Worm (Caenorhabditis elegans): ENCODE results near the gene elpc-2.

The elpc-2 gene

ce11 chrIII:12673382-12673970, at the start of gene elpc-2, which contains the start of gene taf-7.2 (continued):
- no peak for TF ChIP-seq hlh-17 (GFP tag; optimal IDR thresholded peaks at IDR 0.05; ENCODE audit: borderline replicate concordance)
- TF ChIP-seq unc-30 (tag; optimal IDR thresholded peaks at IDR 0.05) = no peak
- TF ChIP-seq fkh-4 (tag; optimal IDR thresholded peaks at IDR 0.05; ENCODE audit: borderline replicate concordance) = peak; percentile 93
- no peak for TF ChIP-seq mdl-1 (tag; optimal IDR thresholded peaks at IDR 0.05)
- TF ChIP-seq lir-3 (tag; optimal IDR thresholded peaks at IDR 0.05; ENCODE audit: poor library complexity) = no peak
- TF ChIP-seq nhr-47 (tag; optimal IDR thresholded peaks at IDR 0.05) = peak; percentile 84
- TF ChIP-seq irx-1 (tag; optimal IDR thresholded peaks at IDR 0.05) = peak; percentile 90
- TF ChIP-seq efl-3 (GFP tag; optimal IDR thresholded peaks at IDR 0.05) = no peak
- no peak for TF ChIP-seq C16A3.4 (tag; optimal IDR thresholded peaks at IDR 0.05)
- peak; percentile 68 for TF ChIP-seq dsc-1 (tag; optimal IDR thresholded peaks at IDR 0.05)
- no peak for TF ChIP-seq tlp-1 (tag; optimal IDR thresholded peaks at IDR 0.05)
- TF ChIP-seq unc-86 (tag; optimal IDR thresholded peaks at IDR 0.05) = peak; percentile 43
- no peak for TF ChIP-seq egl-27 (tag; optimal IDR thresholded peaks at IDR 0.05)
- no peak for TF ChIP-seq zip-4 (GFP tag; optimal IDR thresholded peaks at IDR 0.05)
- TF ChIP-seq alr-1 (tag; optimal IDR thresholded peaks at IDR 0.05; ENCODE audit: borderline replicate concordance) = no peak
- TF ChIP-seq sptf-1 (tag; optimal IDR thresholded peaks at IDR 0.05) = no peak
- TF ChIP-seq nhr-20 (tag; optimal IDR thresholded peaks at IDR 0.05) = peak; percentile 41
- TF ChIP-seq pax-3 (tag; optimal IDR thresholded peaks at IDR 0.05) = peak; percentile 32
- peak; percentile 13 for TF ChIP-seq fkh-8 (tag; optimal IDR thresholded peaks at IDR 0.05)

- no peak for TF ChIP-seq dpl-1 (GFP tag; optimal IDR thresholded peaks at IDR 0.05)
- no peak for TF ChIP-seq dsc-1 (tag; optimal IDR thresholded peaks at IDR 0.05)
- TF ChIP-seq lir-3 (tag; optimal IDR thresholded peaks at IDR 0.05; ENCODE audit: poor library complexity) = no peak
- TF ChIP-seq C16A3.4 (tag; optimal IDR thresholded peaks at IDR 0.05) = no peak
- TF ChIP-seq ceh-90 (tag; optimal IDR thresholded peaks at IDR 0.05) = no peak
- TF ChIP-seq irx-1 (tag; optimal IDR thresholded peaks at IDR 0.05) = no peak
- TF ChIP-seq fkh-8 (tag; optimal IDR thresholded peaks at IDR 0.05) = no peak
These were observed 49.0 kb upstream of the elpc-2 start, which contains the start of gene gtf-2A2 for ce11 chrIII:12624466-12624865. TSS of gene gtf-2A2 (plus strand) at chrIII:12624766.

ce11 chrIII:12625875-12626649, 47.4 kb upstream of the elpc-2 start, which contains the start of gene pqn-80:
TSS of gene pqn-80 (plus strand) at chrIII:12626568.
- no peak for TF ChIP-seq pax-3 (tag; optimal IDR thresholded peaks at IDR 0.05)
- TF ChIP-seq ceh-90 (tag; optimal IDR thresholded peaks at IDR 0.05) = no peak
- TF ChIP-seq fkh-8 (tag; optimal IDR thresholded peaks at IDR 0.05) = peak; percentile 44
- peak; percentile 93 to 97 for TF ChIP-seq lin-35 (GFP tag; optimal IDR thresholded peaks at IDR 0.05)
- no peak for TF ChIP-seq aha-1 (tag; optimal IDR thresholded peaks at IDR 0.05)
- peak; percentile 15 to 57 (median 26) for TF ChIP-seq ceh-82 (tag; optimal IDR thresholded peaks at IDR 0.05)
- peak; percentile 93 to 96 (median 95) for TF ChIP-seq dpl-1 (GFP tag; optimal IDR thresholded peaks at IDR 0.05)
- TF ChIP-seq tlp-1 (tag; optimal IDR thresholded peaks at IDR 0.05) = no peak
- TF ChIP-seq snu-23 (GFP tag; optimal IDR thresholded peaks at IDR 0.05) = peak; percentile 74
- TF ChIP-seq hlh-17 (GFP tag; optimal IDR thresholded peaks at IDR 0.05; ENCODE audit: borderline replicate concordance) = no peak
- peak; percentile 18 for TF ChIP-seq irx-1 (tag; optimal IDR thresholded peaks at IDR 0.05)
- TF ChIP-seq egl-27 (tag; optimal IDR thresholded peaks at IDR 0.05) = no peak
- TF ChIP-seq ama-1 (optimal IDR thresholded peaks at IDR 0.05) = no peak
- peak; percentile 15 for TF ChIP-seq unc-86 (tag; optimal IDR thresholded peaks at IDR 0.05)
- TF ChIP-seq C16A3.4 (tag; optimal IDR thresholded peaks at IDR 0.05) = peak; percentile 65
- peak; percentile 75 for TF ChIP-seq nhr-47 (tag; optimal IDR thresholded peaks at IDR 0.05)
- TF ChIP-seq zip-4 (GFP tag; optimal IDR thresholded peaks at IDR 0.05) = no peak
- TF ChIP-seq nhr-90 (tag; optimal IDR thresholded peaks at IDR 0.05; ENCODE audit: poor library complexity) = peak; percentile 52
- peak; percentile 96 to 97 for TF ChIP-seq efl-1 (optimal IDR thresholded peaks at IDR 0.05)
- TF ChIP-seq efl-1 (GFP tag; optimal IDR thresholded peaks at IDR 0.05 in 1 of 2) = peak; percentile 95 to 100
- no peak for TF ChIP-seq hlh-4 (tag; optimal IDR thresholded peaks at IDR 0.05)
- TF ChIP-seq nhr-20 (tag; optimal IDR thresholded peaks at IDR 0.05) = peak; percentile 64
- peak; percentile 56 for TF ChIP-seq swsn-7 (tag; optimal IDR thresholded peaks at IDR 0.05)
- peak; percentile 71 for TF ChIP-seq dsc-1 (tag; optimal IDR thresholded peaks at IDR 0.05)
- peak; percentile 17 for TF ChIP-seq sox-4 (tag; optimal IDR thresholded peaks at IDR 0.05)
- TF ChIP-seq rnt-1 (tag; optimal IDR thresholded peaks at IDR 0.05) = no peak
- TF ChIP-seq efl-3 (GFP tag; optimal IDR thresholded peaks at IDR 0.05) = no peak
- no peak for TF ChIP-seq C04F5.9 (tag; optimal IDR thresholded peaks at IDR 0.05)
- TF ChIP-seq lin-14 (GFP tag; optimal IDR thresholded peaks at IDR 0.05) = no peak
- no peak for TF ChIP-seq pag-3 (tag; optimal IDR thresholded peaks at IDR 0.05; ENCODE audit: borderline replicate concordance, insufficient read depth)
- TF ChIP-seq nhr-85 (tag) = peak; percentile 65
- no peak for TF ChIP-seq ces-1 (GFP tag; optimal IDR thresholded peaks at IDR 0.05)
- peak; percentile 22 for TF ChIP-seq fos-1 (tag; optimal IDR thresholded peaks at IDR 0.05)
- TF ChIP-seq unc-30 (tag; optimal IDR thresholded peaks at IDR 0.05) = no peak
- no peak for TF ChIP-seq mab-9 (GFP tag; IDR thresholded peaks at IDR 0.05)
- peak; percentile 43 for TF ChIP-seq blmp-1 (tag; optimal IDR thresholded peaks at IDR 0.05)
- no peak for TF ChIP-seq nhr-84 (tag; optimal IDR thresholded peaks at IDR 0.05)
- no peak for TF ChIP-seq mdl-1 (tag; optimal IDR thresholded peaks at IDR 0.05)

Data from whole organism, L1 larva.